Worm (Caenorhabditis elegans): ENCODE results near the gene Y50E8A.10.
"Not testable (repeated sequence)": the region's sequence is repeated elsewhere in the genome, so short reads cannot be mapped to it uniquely, and the experiment has no call there.

Gene Y50E8A.10

DNA sequence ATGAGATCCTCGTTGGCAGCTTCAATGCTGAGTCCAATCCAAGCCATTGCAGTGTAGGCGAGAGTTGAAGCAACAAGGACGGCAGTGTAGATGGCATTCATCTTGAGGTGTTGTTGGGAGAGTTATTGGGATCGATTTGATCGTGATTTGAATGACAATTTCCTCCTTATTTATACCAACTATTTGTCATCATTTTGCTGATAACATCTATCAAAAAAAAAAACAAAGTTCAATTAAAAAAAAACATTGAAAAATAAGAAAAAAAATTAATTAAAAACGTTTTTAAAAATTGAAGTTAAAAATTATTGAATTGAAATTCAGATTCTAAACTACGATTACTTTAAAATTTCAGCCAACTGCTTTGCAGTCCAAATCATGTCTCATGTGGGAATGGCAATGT is 47.2 kb downstream of the Y50E8A.10 start, which contains the start of gene nspa-8:
TSS of gene nspa-8 (minus strand) at position 101 of the 400 bp plus-strand sequence.
- not testable (repeated sequence) for TF ChIP-seq mdl-1, ceh-90, lsy-2 (tag; optimal IDR thresholded peaks at IDR 0.05)

DNA sequence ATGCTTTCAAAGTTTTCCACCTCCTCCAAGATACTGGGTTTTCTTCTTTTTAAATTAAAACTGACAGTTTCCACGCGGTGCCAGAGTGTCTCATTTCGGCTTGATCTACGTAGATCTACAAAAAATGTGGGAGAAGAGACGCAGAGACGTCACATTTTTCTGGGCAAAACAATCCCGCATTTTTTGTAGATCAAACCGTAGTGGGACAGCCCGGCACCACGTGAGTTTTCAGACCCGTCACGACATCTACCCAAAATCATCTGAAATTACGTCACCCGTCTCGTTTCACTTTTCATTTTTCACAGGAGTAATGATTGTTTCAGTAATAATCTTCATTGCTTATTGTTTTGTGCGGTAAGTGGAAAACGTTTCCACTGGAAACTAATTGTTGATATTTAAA is 48.6 kb downstream of the Y50E8A.10 start:
- TF ChIP-seq dsc-1 (tag; optimal IDR thresholded peaks at IDR 0.05) (no peak), hpl-2 (GFP tag; optimal IDR thresholded peaks at IDR 0.05) (no peak), efl-1 (optimal IDR thresholded peaks at IDR 0.05) (no peak), efl-1 (GFP tag; optimal IDR thresholded peaks at IDR 0.05 in 1 of 2) (peak in 1 of 2 experiments; percentile 73), sup-37 (GFP tag; optimal IDR thresholded peaks at IDR 0.05) (no peak), dpl-1 (GFP tag; optimal IDR thresholded peaks at IDR 0.05) (no peak)

All from whole organism, L1 larva.